Fruit fly (Drosophila melanogaster): ENCODE measurements around the gene CG42762.

CG42762 gene

DNA sequence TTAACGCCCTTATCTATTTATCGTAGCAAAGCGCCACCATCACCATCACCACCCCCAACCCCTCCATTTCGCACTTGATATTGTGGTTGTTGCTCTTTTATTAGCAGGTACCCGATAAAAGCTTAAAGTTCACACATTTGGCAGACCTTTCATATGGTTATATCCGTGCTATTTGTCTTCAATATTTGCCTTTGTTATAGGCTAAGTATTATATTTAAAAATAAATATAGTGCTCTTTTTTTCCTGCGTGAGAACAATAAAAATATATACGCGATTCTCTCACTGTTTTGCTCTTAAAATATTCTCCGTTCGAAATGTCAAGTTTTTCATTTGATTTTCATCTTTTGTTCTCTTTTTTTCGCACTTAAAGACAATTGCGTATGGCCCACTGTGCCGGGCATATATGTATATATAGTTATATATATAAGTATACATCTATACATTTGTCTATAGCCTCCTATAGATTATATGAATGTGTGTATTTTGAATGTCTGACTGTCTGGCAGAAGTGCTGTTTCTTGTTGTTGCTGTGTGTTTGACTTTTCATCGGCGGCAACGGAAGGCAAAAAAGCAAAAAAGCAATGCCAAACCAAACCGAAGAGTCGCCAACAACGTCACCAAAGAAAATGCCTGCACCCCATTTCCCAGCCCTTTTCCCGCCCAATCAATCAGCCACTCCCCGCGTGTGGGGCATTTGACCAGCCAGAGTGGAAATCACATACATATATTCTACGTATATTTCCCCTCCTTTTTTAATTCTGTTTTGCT lies 49.6 kb downstream of the CG42762 start (continued):
- TF ChIP-seq caup (GFP tag; optimal IDR thresholded peaks at IDR 0.05; ENCODE audit: severe bottlenecking) (no peak), luna (GFP tag; optimal IDR thresholded peaks at IDR 0.05) (no peak), CG11696 (GFP tag; IDR thresholded peaks at IDR 0.05) (no peak), slp2 (GFP tag; optimal IDR thresholded peaks at IDR 0.05) (no peak), sens (GFP tag) (peak; percentile 40), Doc2 (GFP tag; IDR thresholded peaks at IDR 0.05) (no peak), Dll (GFP tag; IDR thresholded peaks at IDR 0.05; ENCODE audit: partially characterized antibody) (no peak), gem (tag; optimal IDR thresholded peaks at IDR 0.05) (peak; percentile 20), MBD-R2 (GFP tag; IDR thresholded peaks at IDR 0.05) (no peak), CG2678 (tag; optimal IDR thresholded peaks at IDR 0.05) (peak; percentile 12), CG14667 (GFP tag; IDR thresholded peaks at IDR 0.05) (no peak), corto (GFP tag; optimal IDR thresholded peaks at IDR 0.05) (no peak), zfh2 (GFP tag; optimal IDR thresholded peaks at IDR 0.05) (no peak), CG10543 (GFP tag; optimal IDR thresholded peaks at IDR 0.05) (peak; percentile 62), CoRest (tag; optimal IDR thresholded peaks at IDR 0.05) (no peak), CG14710 (tag; optimal IDR thresholded peaks at IDR 0.05) (no peak), gsb-n (tag; optimal IDR thresholded peaks at IDR 0.05) (no peak), crol (GFP tag; IDR thresholded peaks at IDR 0.05) (peak; percentile 18; the same call in 1 of the 2 replicates), tap (tag; optimal IDR thresholded peaks at IDR 0.05) (no peak), NC2α (GFP tag; optimal IDR thresholded peaks at IDR 0.05) (no peak), Atf6 (GFP tag; IDR thresholded peaks at IDR 0.05) (0 out of 2 replicates have a peak, but pooled peaks have one; percentile 13), lmd (GFP tag; IDR thresholded peaks at IDR 0.05) (no peak; the same call in 1 of the 2 replicates), CG7839 (tag; optimal IDR thresholded peaks at IDR 0.05) (no peak), E2f2 (GFP tag; IDR thresholded peaks at IDR 0.05) (no peak), tin (GFP tag; optimal IDR thresholded peaks at IDR 0.05) (no peak), Sox102F (GFP tag; optimal IDR thresholded peaks at IDR 0.05) (no peak), pros (GFP tag; optimal IDR thresholded peaks at IDR 0.05) (no peak), CG3838 (GFP tag; optimal IDR thresholded peaks at IDR 0.05) (no peak), Hand (GFP tag; optimal IDR thresholded peaks at IDR 0.05) (no peak), ewg (GFP tag; optimal IDR thresholded peaks at IDR 0.05) (no peak), B-H2 (GFP tag; optimal IDR thresholded peaks at IDR 0.05) (peak; percentile 17), E2f1 (GFP tag; IDR thresholded peaks at IDR 0.05) (no peak; the same call in 1 of the 2 replicates), CG12236 (GFP tag; optimal IDR thresholded peaks at IDR 0.05) (no peak), Nf-YB (GFP tag; optimal IDR thresholded peaks at IDR 0.05) (no peak), CG4424 (GFP tag; optimal IDR thresholded peaks at IDR 0.05) (no peak), Side (GFP tag; optimal IDR thresholded peaks at IDR 0.05) (no peak), Deaf1 (tag; optimal IDR thresholded peaks at IDR 0.05) (no peak), vfl (GFP tag; optimal IDR thresholded peaks at IDR 0.05) (no peak), CG2129 (GFP tag; IDR thresholded peaks at IDR 0.05; ENCODE audit: partially characterized antibody) (no peak), wek (GFP tag; optimal IDR thresholded peaks at IDR 0.05) (no peak), shn (GFP tag; optimal IDR thresholded peaks at IDR 0.05) (no peak), CG32532 (GFP tag; IDR thresholded peaks at IDR 0.05) (0 out of 2 replicates have a peak, but pooled peaks have one; percentile 11), Adf1 (GFP tag; IDR thresholded peaks at IDR 0.05) (no peak), CG1603 (tag; optimal IDR thresholded peaks at IDR 0.05) (no peak), Fer1 (GFP tag; optimal IDR thresholded peaks at IDR 0.05) (peak; percentile 30), tup (GFP tag; optimal IDR thresholded peaks at IDR 0.05) (no peak), chn (GFP tag; optimal IDR thresholded peaks at IDR 0.05) (no peak), Dek (tag; optimal IDR thresholded peaks at IDR 0.05) (no peak), slbo (GFP tag; IDR thresholded peaks at IDR 0.05) (no peak), CG12659 (GFP tag; optimal IDR thresholded peaks at IDR 0.05) (no peak)
